Fruit fly (Drosophila melanogaster) whole organism, prepupa: ENCODE results near the gene Pdfr.

Experiments
- CG1621 ChIP-seq: fragments of 200-800 bp; sonication (Bioruptor generic); optimal IDR thresholded peaks from 3 replicates; lab custom pipeline; 2018; ENCODE audit warnings: missing biosample characterization, mild to moderate bottlenecking, missing genetic modification characterization
- CG34406 ChIP-seq: fragments of 200-800 bp; sonication (Bioruptor generic); optimal IDR thresholded peaks from 3 replicates; lab custom pipeline; 2016; ENCODE audit warnings: missing biosample characterization, missing genetic modification characterization
- CG7368 ChIP-seq: fragments of 200-800 bp; sonication (Bioruptor generic); optimal IDR thresholded peaks from 3 replicates; lab custom pipeline; 2016; ENCODE audit warnings: missing biosample characterization, missing genetic modification characterization
- Eip78C ChIP-seq: fragments of 200-800 bp; sonication (Bioruptor generic); peaks from one replicate; lab custom pipeline; 2016; ENCODE audit warnings: missing biosample characterization, missing genetic modification characterization
- Gug ChIP-seq: fragments of 200-800 bp; sonication (Bioruptor generic); IDR thresholded peaks from 2 replicates; pipeline ENCODE4 v1.3.6; 2022; ENCODE audit warnings: missing biosample characterization, missing genetic modification characterization
- OdsH ChIP-seq: fragments of 200-800 bp; sonication (Bioruptor generic); optimal IDR thresholded peaks from 3 replicates; lab custom pipeline; 2016; ENCODE audit warnings: missing biosample characterization, missing genetic modification characterization
- cyc ChIP-seq: fragments of 200-800 bp; sonication (Bioruptor generic); optimal IDR thresholded peaks from 3 replicates; lab custom pipeline; 2016; ENCODE audit warnings: missing biosample characterization, missing genetic modification characterization
- salr ChIP-seq, 2 experiments: fragments of 200-800 bp; sonication (Bioruptor generic); optimal IDR thresholded peaks; 3 replicates each; lab custom pipeline; 2016 to 2018; ENCODE audit warnings: missing biosample characterization in 2 of 2, missing genetic modification characterization in 2 of 2, mild to moderate bottlenecking in 1 of 2
- svp ChIP-seq: fragments of 200-800 bp; sonication (Bioruptor generic); peaks from one replicate; lab custom pipeline; 2016; ENCODE audit warnings: missing biosample characterization, missing genetic modification characterization

- TF ChIP-seq OdsH (GFP tag; lab: Kevin White, UChicago) (no peak), Gug (GFP tag; lab: Robert Waterston, UW) (peak; percentile 50; the same call in 1 of the 2 replicates), CG34406 (GFP tag; lab: Kevin White, UChicago) (no peak), cyc (GFP tag; lab: Kevin White, UChicago) (no peak), Eip78C (GFP tag; lab: Kevin White, UChicago) (peak; percentile 60), CG1621 (tag; lab: Kevin White, UChicago) (no peak), CG7368 (GFP tag; lab: Kevin White, UChicago) (no peak), svp (GFP tag; lab: Kevin White, UChicago) (no peak), salr (GFP tag; optimal IDR thresholded peaks at IDR 0.05; lab: Kevin White, UChicago) (no peak)
These were observed 43.1 kb upstream of the Pdfr start for dm6 chrX:2508880-2509279.
